Worm (Caenorhabditis elegans) whole organism, late embryonic: ENCODE data around the gene F28H7.3.

Experiments
- hlh-30 ChIP-seq: sonication (generic microtip); optimal IDR thresholded peaks from 2 replicates; lab custom pipeline; 2017; ENCODE audit warnings: antibody characterized with exemption, missing genetic modification characterization, missing compliant biosample characterization; ENCODE audit not compliant: insufficient read depth
- nfya-1 ChIP-seq: sonication (generic microtip); optimal IDR thresholded peaks from 2 replicates; lab custom pipeline; 2017; ENCODE audit warnings: missing genetic modification characterization, mild to moderate bottlenecking, missing compliant biosample characterization, antibody characterized with exemption, moderate library complexity
- nhr-11 ChIP-seq: fragments of 150-350 bp; optimal IDR thresholded peaks from 2 replicates; lab custom pipeline; 2014; ENCODE audit warnings: missing biosample characterization, missing genetic modification characterization
- sdc-2 ChIP-seq: sonication (generic microtip); optimal IDR thresholded peaks from 2 replicates; lab custom pipeline; 2016; ENCODE audit warnings: missing genotype, missing genetic modification characterization, missing compliant biosample characterization
- tbx-2 ChIP-seq: sonication (generic microtip); optimal IDR thresholded peaks from 2 replicates; lab custom pipeline; 2016; ENCODE audit warnings: missing genetic modification characterization, missing compliant biosample characterization

ce11 chrV:10747263-10747951, 3.2 kb downstream of the F28H7.3 start, which contains the start of the genes selt-1.2 and F28H7.2:
- TF ChIP-seq sdc-2 (tag; lab: Kevin White, UChicago) (no peak), nhr-11 (no peak), tbx-2 (tag; lab: Kevin White, UChicago) (no peak), nfya-1 (tag; lab: Kevin White, UChicago) (no peak), hlh-30 (tag; lab: Kevin White, UChicago) (no peak)
